Worm (Caenorhabditis elegans) whole organism, L1 larva: ENCODE results near the gene fut-1.

ENCODE experiments used
- aha-1 ChIP-seq: fragments of 150-350 bp; optimal IDR thresholded peaks from 2 replicates; lab custom pipeline; 2014; ENCODE audit warnings: missing biosample characterization, missing genetic modification characterization
- alr-1 ChIP-seq: fragments of 200-800 bp; sonication (Bioruptor generic); optimal IDR thresholded peaks from 2 replicates; lab custom pipeline; 2018; ENCODE audit warnings: borderline replicate concordance, mild to moderate bottlenecking, missing genetic modification characterization, missing compliant biosample characterization
- ceh-82 ChIP-seq, 3 experiments: fragments of 150-350 bp in 1 of 3; sonication (generic microtip) in 2 of 3; optimal IDR thresholded peaks; 2 replicates each; lab custom pipeline; 2014 to 2017; ENCODE audit warnings: missing biosample characterization in 3 of 3, missing genetic modification characterization in 3 of 3
- dpl-1 ChIP-seq, 3 experiments: fragments of 150-350 bp in 2 of 3; sonication (generic microtip) in 1 of 3; optimal IDR thresholded peaks; 2 replicates each; lab custom pipeline; 2014 to 2017; ENCODE audit warnings: missing biosample characterization in 3 of 3, missing genetic modification characterization in 3 of 3, missing genetic modification reagents in 3 of 3
- elt-2 ChIP-seq: sonication (generic microtip); optimal IDR thresholded peaks from 2 replicates; lab custom pipeline; 2016; ENCODE audit warnings: missing genetic modification characterization, mild to moderate bottlenecking, inconsistent platforms, missing compliant biosample characterization, missing genetic modification reagents
- elt-3 ChIP-seq, 6 experiments: fragments of 150-350 bp in 1 of 6; sonication (generic microtip); optimal IDR thresholded peaks; 2 replicates each; lab custom pipeline; 2017 to 2018; ENCODE audit warnings: missing biosample characterization in 6 of 6, missing genetic modification characterization in 6 of 6, inconsistent platforms in 1 of 6
- isw-1 ChIP-seq: fragments of 200-800 bp; sonication (Bioruptor generic); IDR thresholded peaks from 2 replicates; pipeline ENCODE4 v1.3.6; 2022; ENCODE audit warnings: missing genetic modification characterization, missing compliant biosample characterization
- jun-1 ChIP-seq: fragments of 150-350 bp; optimal IDR thresholded peaks from 2 replicates; lab custom pipeline; 2014; ENCODE audit warnings: missing biosample characterization, missing genetic modification reagents, missing genetic modification characterization
- lin-13 ChIP-seq: fragments of 150-350 bp; optimal IDR thresholded peaks from 2 replicates; lab custom pipeline; 2014; ENCODE audit warnings: missing biosample characterization, missing genetic modification reagents, missing genetic modification characterization
- mab-9 ChIP-seq: fragments of 200-800 bp; sonication (Bioruptor generic); IDR thresholded peaks from 2 replicates; pipeline ENCODE4 v1.3.6; 2022; ENCODE audit warnings: missing genetic modification reagents, missing genetic modification characterization, missing compliant biosample characterization
- mep-1 ChIP-seq: fragments of 150-350 bp; optimal IDR thresholded peaks from 2 replicates; lab custom pipeline; 2014; ENCODE audit warnings: missing biosample characterization, missing genetic modification characterization
- snpc-4 ChIP-seq: fragments of 150-350 bp; optimal IDR thresholded peaks from 2 replicates; lab custom pipeline; 2014; ENCODE audit warnings: missing biosample characterization, missing genetic modification characterization
- unc-62 ChIP-seq: fragments of 150-350 bp; optimal IDR thresholded peaks from 2 replicates; lab custom pipeline; 2014; ENCODE audit warnings: missing biosample characterization, missing genetic modification reagents, missing genetic modification characterization
- zag-1 ChIP-seq: fragments of 150-350 bp; optimal IDR thresholded peaks from 2 replicates; lab custom pipeline; 2014; ENCODE audit warnings: missing biosample characterization, missing genetic modification characterization

DNA sequence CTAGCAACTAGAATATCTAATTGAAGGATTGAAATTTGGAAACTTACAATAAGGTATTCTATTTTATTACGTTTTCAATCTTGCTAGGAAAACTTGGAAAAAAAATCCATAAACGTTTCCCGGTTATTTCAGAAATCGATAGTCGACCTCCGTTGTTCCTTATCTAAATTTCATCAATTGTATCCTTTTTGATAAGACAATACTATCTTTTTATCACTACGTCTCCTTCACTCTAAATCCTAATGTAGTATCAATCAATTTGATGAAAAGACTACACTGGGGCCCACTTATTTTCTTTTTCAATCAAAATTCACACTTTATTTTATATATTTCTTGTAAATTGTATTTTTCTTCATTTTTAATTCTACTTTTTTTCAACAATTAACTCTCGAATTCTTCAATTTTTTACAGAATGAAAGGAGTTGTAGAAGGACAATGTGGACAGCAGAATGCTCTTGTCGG, 54.9 kb downstream of the fut-1 start, which contains the start of gene prx-5:
- TF ChIP-seq zag-1 = no peak
- TF ChIP-seq aha-1 (tag; lab: Kevin White, UChicago) = no peak
- TF ChIP-seq elt-3 (tag; optimal IDR thresholded peaks at IDR 0.05; lab: Kevin White, UChicago) = peak in 1 of 6 experiments; percentile 67
- no peak for TF ChIP-seq mab-9
- TF ChIP-seq ceh-82 (tag; optimal IDR thresholded peaks at IDR 0.05; lab: Kevin White, UChicago) = no peak
- no peak for TF ChIP-seq snpc-4 (tag; lab: Kevin White, UChicago)
- TF ChIP-seq elt-2 = peak; percentile 16
- TF ChIP-seq isw-1 (GFP tag; lab: Robert Waterston, UW) = no peak
- TF ChIP-seq mep-1 (tag; lab: Kevin White, UChicago) = no peak
- no peak for TF ChIP-seq lin-13 (GFP tag; lab: Kevin White, UChicago)
- no peak for TF ChIP-seq jun-1 (tag; lab: Kevin White, UChicago)
- no peak for TF ChIP-seq unc-62 (GFP tag; lab: Kevin White, UChicago)
- TF ChIP-seq dpl-1 (GFP tag; optimal IDR thresholded peaks at IDR 0.05; lab: Kevin White, UChicago) = no peak
- no peak for TF ChIP-seq alr-1 (tag; lab: Kevin White, UChicago)
